Worm (Caenorhabditis elegans): ENCODE data around the gene skr-15.
"Not testable (repeated sequence)": the region's sequence is repeated elsewhere in the genome, so short reads cannot be mapped to it uniquely, and the experiment has no call there.

- TF ChIP-seq ets-4 (tag; optimal IDR thresholded peaks at IDR 0.05); ama-1 (optimal IDR thresholded peaks at IDR 0.05); pha-4 (tag; optimal IDR thresholded peaks at IDR 0.05); T23F11.4 (GFP tag; optimal IDR thresholded peaks at IDR 0.05); ceh-18 (tag; optimal IDR thresholded peaks at IDR 0.05); rnt-1 (tag; optimal IDR thresholded peaks at IDR 0.05); unc-55 (GFP tag; optimal IDR thresholded peaks at IDR 0.05); ceh-31 (tag; optimal IDR thresholded peaks at IDR 0.05): not testable (repeated sequence)
Observed at ce11 chrII:3816251-3816849, 7.6 kb upstream of the skr-15 start, which contains the start of gene fbxa-24.

Data from whole organism, late embryonic.